Fruit fly (Drosophila melanogaster): ENCODE results near the gene Naa40.

The Naa40 gene

DNA sequence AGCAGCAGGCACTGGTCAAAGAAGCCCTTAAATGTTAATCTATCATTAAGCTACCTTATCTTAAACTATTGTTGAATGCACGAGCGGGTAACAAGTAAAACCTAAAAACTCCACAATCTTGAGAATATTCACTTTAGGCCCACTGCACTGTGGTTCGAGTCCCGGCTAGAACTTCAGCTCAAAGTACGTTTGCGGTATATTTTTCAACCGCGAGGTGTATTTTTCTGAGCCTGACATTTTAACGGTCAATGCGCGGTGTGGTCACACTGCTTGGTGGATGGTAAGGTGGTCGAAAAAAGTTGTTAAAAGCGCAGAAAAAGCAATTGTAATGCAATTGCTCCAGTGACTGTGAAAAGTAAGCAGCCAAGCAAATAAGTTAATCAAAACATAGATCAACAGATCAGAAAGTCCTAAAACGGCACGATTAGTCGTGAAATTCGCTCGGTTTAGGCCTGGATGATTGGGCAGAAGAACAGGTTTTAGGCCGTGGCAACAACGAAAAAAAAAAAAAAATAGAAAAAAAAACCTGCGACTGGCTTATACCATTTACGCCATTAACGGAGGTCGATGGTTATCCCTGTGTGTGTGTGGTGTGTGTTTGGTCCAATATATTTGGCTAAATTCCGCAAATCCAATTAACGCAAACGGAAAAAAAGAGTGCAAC lies 959 bp upstream of the Naa40 start, which contains the start of gene Kul (continued):
- no peak for TF ChIP-seq pan (optimal IDR thresholded peaks at IDR 0.05)
- peak in 1 of 2 experiments; percentile 36 for TF ChIP-seq pan (GFP tag; optimal IDR thresholded peaks at IDR 0.05 in 1 of 2, IDR thresholded peaks at IDR 0.05 in 1 of 2)
- TF ChIP-seq nerfin-2 (GFP tag; IDR thresholded peaks at IDR 0.05; ENCODE audit: partially characterized antibody), result no peak
- no peak for TF ChIP-seq Spps (tag; optimal IDR thresholded peaks at IDR 0.05)
- no peak for TF ChIP-seq tx (GFP tag; optimal IDR thresholded peaks at IDR 0.05)
- no peak for TF ChIP-seq Deaf1 (tag; optimal IDR thresholded peaks at IDR 0.05)
- TF ChIP-seq CG15479 (GFP tag; optimal IDR thresholded peaks at IDR 0.05), result no peak
- TF ChIP-seq zen2 (GFP tag; IDR thresholded peaks at IDR 0.05; ENCODE audit: partially characterized antibody), result no peak
- no peak for TF ChIP-seq CG4404 (GFP tag; IDR thresholded peaks at IDR 0.05)
- no peak for TF ChIP-seq lbe (GFP tag; optimal IDR thresholded peaks at IDR 0.05)
- no peak for TF ChIP-seq dati (GFP tag; IDR thresholded peaks at IDR 0.05)
- no peak for TF ChIP-seq CG42726 (GFP tag; IDR thresholded peaks at IDR 0.05; ENCODE audit: partially characterized antibody)
- no peak for TF ChIP-seq CG8281 (tag; optimal IDR thresholded peaks at IDR 0.05)

DNA sequence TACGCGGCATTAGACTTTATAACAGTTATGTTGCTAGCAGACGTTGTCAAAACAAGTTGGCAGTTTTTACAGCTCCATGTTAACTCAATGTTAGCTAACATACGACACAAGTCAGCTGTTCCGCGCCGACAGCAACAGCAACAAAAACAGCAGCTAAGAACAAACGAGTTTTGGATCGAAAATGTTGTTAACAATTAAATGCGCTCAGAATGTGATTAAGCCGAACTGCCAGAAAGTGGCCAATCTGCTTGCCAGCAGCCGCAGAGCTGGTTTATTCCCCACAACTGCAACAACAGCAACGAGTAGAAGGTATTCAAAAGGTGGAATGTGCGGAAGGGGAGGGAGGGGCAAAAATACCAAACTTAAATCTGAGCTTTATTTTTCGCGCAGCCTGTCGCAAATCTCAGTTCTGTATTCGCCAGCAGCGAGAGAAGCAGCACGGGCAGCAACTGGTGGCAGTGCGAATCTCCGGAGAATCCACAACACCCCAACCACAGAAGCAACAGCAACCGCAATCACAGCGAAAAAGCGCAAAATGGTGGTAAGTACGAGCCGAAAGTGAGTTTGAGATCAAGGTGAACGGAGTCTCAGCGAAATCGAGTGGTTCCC lies 1.6 kb downstream of the Naa40 start, which contains the start of gene Pcd:
Pcd (plus strand) TSS at position 116 of the 609 bp plus-strand sequence.
- TF ChIP-seq YL-1 (GFP tag; optimal IDR thresholded peaks at IDR 0.05), result peak; percentile 9
- no peak for TF ChIP-seq pros (GFP tag; optimal IDR thresholded peaks at IDR 0.05)
- TF ChIP-seq CG18619 (GFP tag; optimal IDR thresholded peaks at IDR 0.05), result no peak
- no peak for TF ChIP-seq CG6254 (GFP tag; optimal IDR thresholded peaks at IDR 0.05)
- TF ChIP-seq danr (GFP tag; IDR thresholded peaks at IDR 0.05), result no peak
- no peak for TF ChIP-seq CG14667 (GFP tag; IDR thresholded peaks at IDR 0.05)
- TF ChIP-seq CG13123 (GFP tag; optimal IDR thresholded peaks at IDR 0.05), result no peak
- TF ChIP-seq MESR4 (GFP tag; optimal IDR thresholded peaks at IDR 0.05), result peak; percentile 56
- TF ChIP-seq Fer2 (tag; optimal IDR thresholded peaks at IDR 0.05), result no peak
- TF ChIP-seq inv (GFP tag; IDR thresholded peaks at IDR 0.05; ENCODE audit: partially characterized antibody), result no peak
- TF ChIP-seq CG30431 (GFP tag; optimal IDR thresholded peaks at IDR 0.05), result no peak
- no peak for TF ChIP-seq CG11695 (GFP tag; IDR thresholded peaks at IDR 0.05)
- TF ChIP-seq Rx (GFP tag; IDR thresholded peaks at IDR 0.05), result no peak
- no peak for TF ChIP-seq CG10267 (tag; optimal IDR thresholded peaks at IDR 0.05)
- no peak for TF ChIP-seq CG18764 (GFP tag; optimal IDR thresholded peaks at IDR 0.05)
- no peak for TF ChIP-seq CG14441 (GFP tag; IDR thresholded peaks at IDR 0.05)
- TF ChIP-seq CG1233 (GFP tag; optimal IDR thresholded peaks at IDR 0.05), result no peak
- TF ChIP-seq CG17612 (GFP tag; IDR thresholded peaks at IDR 0.05), result no peak
- no peak for TF ChIP-seq CG4404 (GFP tag; IDR thresholded peaks at IDR 0.05)
- no peak for TF ChIP-seq CG17568 (GFP tag; optimal IDR thresholded peaks at IDR 0.05)
- TF ChIP-seq CG10209 (GFP tag; optimal IDR thresholded peaks at IDR 0.05), result no peak
- TF ChIP-seq CG31388 (GFP tag; optimal IDR thresholded peaks at IDR 0.05), result no peak
- TF ChIP-seq gcm2 (GFP tag; optimal IDR thresholded peaks at IDR 0.05), result no peak
- no peak for TF ChIP-seq lilli (GFP tag; optimal IDR thresholded peaks at IDR 0.05)
- no peak for TF ChIP-seq CG15011 (GFP tag; optimal IDR thresholded peaks at IDR 0.05)
- TF ChIP-seq CG16815 (GFP tag; optimal IDR thresholded peaks at IDR 0.05), result no peak
- peak; percentile 43 for TF ChIP-seq CG10543 (GFP tag; optimal IDR thresholded peaks at IDR 0.05)
- no peak for TF ChIP-seq D (optimal IDR thresholded peaks at IDR 0.05)
- no peak for TF ChIP-seq D (GFP tag; optimal IDR thresholded peaks at IDR 0.05)
- no peak for TF ChIP-seq vvl (GFP tag; IDR thresholded peaks at IDR 0.05)
- TF ChIP-seq CG12299 (tag; optimal IDR thresholded peaks at IDR 0.05), result no peak
- no peak for TF ChIP-seq Eip74EF (GFP tag; optimal IDR thresholded peaks at IDR 0.05)
- no peak for TF ChIP-seq zen (tag; optimal IDR thresholded peaks at IDR 0.05)
- no peak for TF ChIP-seq gem (tag; optimal IDR thresholded peaks at IDR 0.05)
- TF ChIP-seq Dek (tag; optimal IDR thresholded peaks at IDR 0.05), result no peak
- no peak for TF ChIP-seq ro (GFP tag; IDR thresholded peaks at IDR 0.05)
